Fruit fly (Drosophila melanogaster): ENCODE measurements around the gene CG33514.

dm6 chr3L:4340227-4340626, 25.0 kb upstream of the CG33514 start:
- TF ChIP-seq psq (optimal IDR thresholded peaks at IDR 0.05) = no peak
- no peak for TF ChIP-seq Sin3A (optimal IDR thresholded peaks at IDR 0.05)
- TF ChIP-seq insv (optimal IDR thresholded peaks at IDR 0.05) = no peak
- no peak for TF ChIP-seq Myc (optimal IDR thresholded peaks at IDR 0.05)
- TF ChIP-seq h (optimal IDR thresholded peaks at IDR 0.05) = no peak
